Worm (Caenorhabditis elegans) whole organism, mixed stage, embryonic: ENCODE measurements around the gene ins-21.

Experiments used
- ceh-39 ChIP-seq: fragments of 150-350 bp; optimal IDR thresholded peaks from 2 replicates; lab custom pipeline; 2014; ENCODE audit warnings: missing biosample characterization, missing genetic modification characterization
- ces-1 ChIP-seq: fragments of 150-350 bp; optimal IDR thresholded peaks from 2 replicates; lab custom pipeline; 2014; ENCODE audit warnings: missing biosample characterization, missing genetic modification reagents, missing genetic modification characterization
- flh-1 ChIP-seq: fragments of 200-800 bp; sonication (Bioruptor generic); optimal IDR thresholded peaks from 2 replicates; lab custom pipeline; 2018; ENCODE audit warnings: mild to moderate bottlenecking, missing genetic modification characterization, moderate library complexity, missing compliant biosample characterization
- ham-2 ChIP-seq: fragments of 200-800 bp; sonication (Bioruptor generic); optimal IDR thresholded peaks from 2 replicates; lab custom pipeline; 2018; ENCODE audit warnings: mild to moderate bottlenecking, missing genetic modification characterization, missing compliant biosample characterization
- lin-13 ChIP-seq: fragments of 150-350 bp; optimal IDR thresholded peaks from 2 replicates; lab custom pipeline; 2014; ENCODE audit warnings: missing biosample characterization, missing genetic modification characterization
- nhr-237 ChIP-seq: fragments of 150-350 bp; optimal IDR thresholded peaks from 2 replicates; lab custom pipeline; 2014; ENCODE audit warnings: missing biosample characterization, missing genetic modification characterization
- nhr-28 ChIP-seq: fragments of 150-350 bp; optimal IDR thresholded peaks from 2 replicates; lab custom pipeline; 2014; ENCODE audit warnings: missing biosample characterization, missing genetic modification characterization
- nhr-76 ChIP-seq: sonication (generic microtip); optimal IDR thresholded peaks from 2 replicates; lab custom pipeline; 2017; ENCODE audit warnings: missing biosample characterization, missing genetic modification characterization
- unc-39 ChIP-seq: fragments of 150-350 bp; optimal IDR thresholded peaks from 2 replicates; lab custom pipeline; 2014; ENCODE audit warnings: missing biosample characterization, missing genetic modification characterization
- unc-62 ChIP-seq: fragments of 150-350 bp; optimal IDR thresholded peaks from 2 replicates; lab custom pipeline; 2014; ENCODE audit warnings: missing biosample characterization, missing genetic modification reagents, missing genetic modification characterization

- TF ChIP-seq nhr-76 (tag; lab: Kevin White, UChicago) = no peak
- TF ChIP-seq nhr-28 (tag; lab: Kevin White, UChicago) = no peak
- no peak for TF ChIP-seq lin-13 (tag; lab: Kevin White, UChicago)
- TF ChIP-seq ham-2 (GFP tag; lab: Kevin White, UChicago) = no peak
- TF ChIP-seq ceh-39 = no peak
- TF ChIP-seq ces-1 (GFP tag; lab: Kevin White, UChicago) = no peak
- no peak for TF ChIP-seq unc-39 (tag; lab: Kevin White, UChicago)
- TF ChIP-seq nhr-237 (tag; lab: Kevin White, UChicago) = no peak
- no peak for TF ChIP-seq flh-1 (GFP tag; lab: Kevin White, UChicago)
- no peak for TF ChIP-seq unc-62 (GFP tag; lab: Kevin White, UChicago)
Observed at ce11 chrIII:9984604-9985003, 38.9 kb upstream of the ins-21 start.
